Fruit fly (Drosophila melanogaster): ENCODE data around the gene PVRAP.

PVRAP gene

DNA sequence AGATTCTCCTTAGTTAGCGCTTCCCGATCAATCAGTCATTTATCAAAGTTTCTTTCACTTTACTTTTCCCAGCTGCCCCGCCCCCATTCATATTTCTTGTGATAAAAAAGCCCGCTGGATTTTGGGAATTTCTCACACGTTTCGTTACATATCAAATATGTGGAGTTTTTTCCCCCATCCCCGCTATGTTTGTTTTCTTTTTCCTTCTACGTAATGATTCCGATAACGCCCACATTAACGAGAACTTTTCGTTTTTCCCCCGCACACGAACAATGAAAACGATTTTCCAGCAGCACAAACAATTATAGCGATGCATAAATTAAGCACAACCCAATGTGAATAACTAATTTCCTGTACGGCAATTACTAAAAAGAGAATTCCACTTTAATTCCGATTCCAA lies 16.9 kb upstream of the PVRAP start:
- no peak for TF ChIP-seq noc (tag; optimal IDR thresholded peaks at IDR 0.05)

- TF ChIP-seq noc (tag; optimal IDR thresholded peaks at IDR 0.05) = no peak
Measured at dm6 chr3L:5980552-5981351, 16.3 kb upstream of the PVRAP start.

DNA sequence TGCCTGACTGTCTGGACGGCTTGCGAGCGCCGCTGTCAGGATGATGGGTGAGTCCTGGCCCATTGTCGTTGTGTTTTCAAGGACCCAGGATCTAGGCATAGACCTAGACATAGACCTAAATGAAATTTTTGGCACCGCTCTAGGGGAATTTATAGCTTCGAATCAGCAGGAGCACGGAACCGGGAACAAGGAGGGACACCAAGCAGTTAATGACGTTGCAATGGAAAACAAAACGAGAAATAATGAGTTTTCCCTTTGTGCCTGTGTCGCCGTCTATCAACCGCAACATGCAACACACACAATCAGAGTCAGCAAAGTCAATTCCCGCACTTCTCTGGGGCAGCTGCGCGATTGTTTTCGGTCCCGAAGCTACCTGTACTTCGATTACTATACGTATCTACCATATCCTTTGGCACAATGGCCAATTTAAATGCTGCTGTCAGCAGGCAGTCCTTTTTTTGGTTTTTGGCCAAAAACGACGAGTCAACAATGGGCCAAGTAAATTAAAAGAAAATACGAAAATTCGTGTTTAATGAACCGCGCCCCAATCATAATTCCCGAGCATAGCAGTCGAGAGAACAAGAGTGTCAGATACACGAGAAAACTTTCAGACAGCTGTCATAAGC lies 14.0 kb upstream of the PVRAP start:
- TF ChIP-seq noc (tag; optimal IDR thresholded peaks at IDR 0.05) = no peak

- no peak for TF ChIP-seq noc (tag; optimal IDR thresholded peaks at IDR 0.05)
Measured at dm6 chr3L:5983593-5984225, 13.3 kb upstream of the PVRAP start.

dm6 chr3L:5987637-5988036 lies 9.4 kb upstream of the PVRAP start:
- no peak for TF ChIP-seq noc (tag; optimal IDR thresholded peaks at IDR 0.05)

dm6 chr3L:5988675-5989074 lies 8.3 kb upstream of the PVRAP start:
- no peak for TF ChIP-seq noc (tag; optimal IDR thresholded peaks at IDR 0.05)

dm6 chr3L:5989391-5990156 lies 7.4 kb upstream of the PVRAP start:
- no peak for TF ChIP-seq noc (tag; optimal IDR thresholded peaks at IDR 0.05)

DNA sequence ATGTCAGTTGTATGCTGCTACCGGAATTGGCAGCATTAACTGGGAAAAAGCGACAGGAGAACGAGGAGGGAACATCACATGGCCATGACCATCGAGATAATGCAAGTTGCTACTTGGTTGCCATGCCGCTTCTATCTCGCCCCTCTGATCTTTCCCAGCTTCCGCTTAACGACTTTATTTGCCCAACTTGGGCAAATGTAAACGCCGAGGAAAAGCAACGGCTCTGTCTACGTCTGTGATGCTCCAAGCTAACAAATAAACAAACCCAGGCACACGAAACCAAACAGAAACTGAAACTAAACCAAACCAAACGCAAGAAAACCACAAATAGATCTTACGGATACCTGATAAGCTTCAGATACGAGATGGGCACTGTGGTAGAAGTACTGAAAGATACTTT lies 4.8 kb upstream of the PVRAP start:
- TF ChIP-seq noc (tag; optimal IDR thresholded peaks at IDR 0.05) = no peak

DNA sequence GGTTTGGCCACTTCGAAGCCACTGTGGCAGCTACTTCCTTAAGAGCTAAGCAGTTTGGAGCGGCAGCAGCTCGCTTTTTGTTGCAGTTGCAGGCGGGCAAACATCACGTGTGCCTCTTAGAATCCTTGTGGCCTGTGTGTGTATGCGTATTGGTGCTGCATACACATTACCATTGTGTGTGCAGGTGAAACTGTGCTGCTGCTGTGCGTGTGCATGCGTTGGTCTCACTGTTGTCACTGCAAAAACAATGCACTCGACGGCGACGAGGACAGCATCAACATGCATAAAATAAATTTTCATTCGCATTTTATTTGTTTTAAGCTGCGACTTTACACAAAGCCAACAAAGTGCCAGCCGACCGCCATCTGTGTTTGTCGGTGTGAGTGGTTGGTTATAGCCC lies 4.1 kb upstream of the PVRAP start:
- TF ChIP-seq noc (tag; optimal IDR thresholded peaks at IDR 0.05) = no peak

DNA sequence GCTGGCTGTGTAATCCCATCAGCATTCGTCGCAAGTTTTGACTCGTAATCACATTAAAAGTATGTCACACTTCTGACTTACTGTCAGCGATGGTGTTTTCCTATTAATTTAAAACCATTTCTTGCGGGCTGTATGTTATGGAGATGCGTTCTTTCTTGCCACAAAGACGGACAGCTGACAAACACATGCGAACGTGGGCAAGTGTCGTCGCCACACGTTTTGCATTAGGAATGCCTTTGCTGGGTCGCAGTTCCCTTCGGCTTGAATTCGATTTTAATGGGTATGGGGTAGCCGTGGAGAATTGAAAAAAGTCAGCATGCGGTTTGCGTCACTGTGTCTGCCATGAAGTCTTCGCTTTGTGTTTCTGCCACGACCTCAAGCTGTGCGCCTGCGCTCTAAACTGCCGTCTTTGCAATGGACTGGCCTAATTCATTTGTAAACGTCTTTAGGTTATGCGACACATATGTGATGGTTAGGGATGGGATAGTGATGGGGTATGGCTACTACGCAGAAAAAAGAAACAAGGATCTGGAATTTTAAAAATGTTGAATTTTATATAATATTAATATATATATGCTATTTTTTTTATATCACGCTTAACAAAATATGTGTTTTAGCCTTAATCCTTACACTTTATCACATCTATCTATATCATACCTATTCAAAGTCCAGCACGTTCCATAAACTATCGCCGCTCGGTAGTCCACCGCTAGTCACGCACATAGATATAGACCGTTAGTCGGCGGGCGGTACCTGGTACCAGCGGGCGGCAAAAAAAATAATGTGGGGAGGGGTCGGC lies 3.1 kb upstream of the PVRAP start:
- TF ChIP-seq noc (tag; optimal IDR thresholded peaks at IDR 0.05) = no peak

DNA sequence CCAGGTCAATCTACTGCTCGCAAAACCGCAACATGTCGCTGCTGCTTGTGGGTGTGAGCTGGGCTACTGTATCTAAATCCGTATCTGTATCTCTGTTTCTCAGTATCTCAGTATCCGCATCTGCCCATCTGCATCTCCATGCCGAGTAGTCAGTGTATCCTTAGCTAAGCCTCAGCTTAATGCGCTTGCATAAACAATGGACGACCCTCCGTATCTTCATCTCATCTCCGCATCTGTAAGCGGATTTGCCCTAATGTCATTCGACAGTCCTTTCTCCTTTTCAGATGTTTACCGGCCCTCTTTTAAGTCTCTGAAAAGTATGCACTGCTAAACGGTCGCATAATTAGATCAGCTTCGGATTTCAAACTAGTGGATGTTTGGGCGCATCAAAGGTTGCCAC lies 488 bp upstream of the PVRAP start:
- TF ChIP-seq noc (tag; optimal IDR thresholded peaks at IDR 0.05) = no peak

DNA sequence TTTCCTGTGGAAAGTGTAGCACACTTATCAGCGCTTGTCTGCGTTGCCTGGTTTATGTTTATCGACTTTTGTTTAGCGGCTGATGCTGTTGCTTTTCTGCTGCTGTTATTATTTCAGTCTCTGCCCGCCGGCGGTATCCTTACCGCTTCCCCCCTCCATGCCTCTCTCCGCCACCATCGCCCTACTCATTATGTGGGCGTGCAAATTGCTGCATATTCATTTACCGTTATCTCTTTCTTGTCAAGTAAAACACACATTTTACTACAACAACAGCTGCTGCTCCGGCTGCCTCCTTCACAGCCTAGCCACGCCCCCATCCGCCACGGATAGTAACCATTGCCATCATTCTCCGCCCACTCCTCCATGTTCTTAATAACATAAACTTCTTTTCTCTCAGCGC lies 2.9 kb downstream of the PVRAP start:
- TF ChIP-seq noc (tag; optimal IDR thresholded peaks at IDR 0.05) = no peak

- TF ChIP-seq noc (tag; optimal IDR thresholded peaks at IDR 0.05) = no peak
Measured at dm6 chr3L:6000938-6001337, 3.9 kb downstream of the PVRAP start.

DNA sequence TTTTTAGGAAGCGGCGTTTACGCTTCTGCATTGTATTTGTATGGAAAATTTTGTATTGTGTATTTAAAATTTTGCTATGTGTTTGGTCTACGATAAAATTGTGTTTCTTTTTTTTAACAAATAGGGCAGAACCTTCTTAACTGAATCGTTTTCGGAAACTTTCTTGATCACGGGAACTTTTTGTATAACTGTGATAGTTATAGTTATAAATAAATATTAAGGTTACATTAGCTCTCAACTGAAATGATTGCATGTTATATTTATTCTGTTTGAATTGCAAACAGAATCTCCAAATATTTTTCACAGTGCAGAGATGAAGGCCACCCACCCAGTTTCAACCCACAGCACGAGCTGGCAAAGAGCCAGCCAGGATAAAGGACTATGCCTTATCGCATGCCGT lies 13.9 kb downstream of the PVRAP start, which contains the start of gene alphaKap4:
Gene alphaKap4 (minus strand): TSS at position 101 of the 400 bp plus-strand sequence.
- TF ChIP-seq noc (tag; optimal IDR thresholded peaks at IDR 0.05) = no peak

- no peak for TF ChIP-seq noc (tag; optimal IDR thresholded peaks at IDR 0.05)
Measured at dm6 chr3L:6012950-6013349, 15.9 kb downstream of the PVRAP start.

All from whole organism, larva.